Worm (Caenorhabditis elegans) whole organism, L4/young adult: Measurements from ENCODE around the gene nhr-188.

Source experiments
- W03F9.2 ChIP-seq: fragments of 150-350 bp; optimal IDR thresholded peaks from 2 replicates; lab custom pipeline; 2014; ENCODE audit warnings: missing biosample characterization, missing genetic modification characterization
- him-1 ChIP-seq: sonication (generic microtip); optimal IDR thresholded peaks from 2 replicates; lab custom pipeline; 2016; ENCODE audit warnings: missing genotype, missing genetic modification reagents, missing genetic modification characterization, missing compliant biosample characterization

ce11 chrV:3905841-3906240 is 48.2 kb upstream of the nhr-188 start, which contains the start of gene nhr-156:
- TF ChIP-seq him-1 (tag; lab: Kevin White, UChicago) (no peak), W03F9.2 (tag; lab: Kevin White, UChicago) (no peak)
